Worm (Caenorhabditis elegans) whole organism, L2 larva: Measurements from ENCODE around the gene C31H2.14.
A peak's percentile ranks its signal among the peaks of the same experiment; 100 is the strongest.

Experiments used
- C34F6.9 ChIP-seq: fragments of 150-350 bp; optimal IDR thresholded peaks from 2 replicates; lab custom pipeline; 2014; ENCODE audit warnings: missing biosample characterization, missing genetic modification characterization
- F13H6.1 ChIP-seq: sonication (generic microtip); optimal IDR thresholded peaks from 2 replicates; lab custom pipeline; 2016; ENCODE audit warnings: missing genetic modification characterization, missing compliant biosample characterization
- R02D3.7 ChIP-seq: fragments of 150-350 bp; optimal IDR thresholded peaks from 2 replicates; lab custom pipeline; 2014; ENCODE audit warnings: missing biosample characterization, missing genetic modification characterization
- Y55F3AM.14 ChIP-seq: fragments of 200-800 bp; sonication (Bioruptor generic); optimal IDR thresholded peaks from 2 replicates; lab custom pipeline; 2018; ENCODE audit warnings: mild to moderate bottlenecking, missing genetic modification characterization, missing compliant biosample characterization
- ZK546.5 ChIP-seq: sonication (generic microtip); optimal IDR thresholded peaks from 2 replicates; lab custom pipeline; 2017; ENCODE audit warnings: missing biosample characterization, missing genetic modification characterization
- aly-2 ChIP-seq: fragments of 150-350 bp; optimal IDR thresholded peaks from 2 replicates; lab custom pipeline; 2014; ENCODE audit warnings: missing biosample characterization, missing genetic modification characterization
- ama-1 ChIP-seq: fragments of 150-350 bp; optimal IDR thresholded peaks from 2 replicates; lab custom pipeline; 2018; ENCODE audit warnings: inconsistent platforms
- blmp-1 ChIP-seq: sonication (generic microtip); optimal IDR thresholded peaks from 2 replicates; lab custom pipeline; 2017; ENCODE audit warnings: missing genetic modification characterization, mild to moderate bottlenecking, missing compliant biosample characterization, antibody characterized with exemption, moderate library complexity; ENCODE audit not compliant: insufficient read depth
- ceh-16 ChIP-seq: fragments of 150-350 bp; optimal IDR thresholded peaks from 2 replicates; lab custom pipeline; 2014; ENCODE audit warnings: missing biosample characterization, missing genetic modification characterization
- ceh-82 ChIP-seq: fragments of 150-350 bp; optimal IDR thresholded peaks from 2 replicates; lab custom pipeline; 2014; ENCODE audit warnings: missing biosample characterization, missing genetic modification characterization
- crh-2 ChIP-seq: sonication (generic microtip); optimal IDR thresholded peaks from 2 replicates; lab custom pipeline; 2017; ENCODE audit warnings: missing biosample characterization, missing genetic modification characterization
- egl-27 ChIP-seq: sonication (generic microtip); optimal IDR thresholded peaks from 3 replicates; lab custom pipeline; 2017; ENCODE audit warnings: missing biosample characterization, missing genetic modification reagents, missing genetic modification characterization
- elt-1 ChIP-seq: fragments of 150-350 bp; optimal IDR thresholded peaks from 2 replicates; lab custom pipeline; 2014; ENCODE audit warnings: missing biosample characterization, missing genetic modification characterization
- elt-3 ChIP-seq: sonication (generic microtip); optimal IDR thresholded peaks from 2 replicates; lab custom pipeline; 2017; ENCODE audit warnings: missing biosample characterization, missing genetic modification characterization
- fos-1 ChIP-seq: fragments of 150-350 bp; optimal IDR thresholded peaks from 2 replicates; lab custom pipeline; 2014; ENCODE audit warnings: missing biosample characterization, missing genetic modification characterization
- gmeb-1 ChIP-seq: fragments of 150-350 bp; optimal IDR thresholded peaks from 2 replicates; lab custom pipeline; 2014; ENCODE audit warnings: missing biosample characterization, missing genetic modification characterization
- lin-13 ChIP-seq: fragments of 150-350 bp; optimal IDR thresholded peaks from 2 replicates; lab custom pipeline; 2014; ENCODE audit warnings: missing biosample characterization, missing genetic modification reagents, missing genetic modification characterization
- lin-39 ChIP-seq: fragments of 150-350 bp; optimal IDR thresholded peaks from 2 replicates; lab custom pipeline; 2014; ENCODE audit warnings: missing biosample characterization, missing genetic modification reagents, missing genetic modification characterization
- lsy-2 ChIP-seq, 2 experiments: fragments of 150-350 bp in 1 of 2; sonication (generic microtip) in 1 of 2; optimal IDR thresholded peaks; 2 replicates each; lab custom pipeline; 2014 to 2017; ENCODE audit warnings: missing biosample characterization in 2 of 2, missing genetic modification characterization in 2 of 2
- mab-5 ChIP-seq: fragments of 150-350 bp; optimal IDR thresholded peaks from 2 replicates; lab custom pipeline; 2014; ENCODE audit warnings: missing biosample characterization, missing genetic modification characterization
- mbf-1 ChIP-seq: sonication (generic microtip); optimal IDR thresholded peaks from 2 replicates; lab custom pipeline; 2017; ENCODE audit warnings: missing biosample characterization, missing genetic modification characterization
- mdl-1 ChIP-seq, 2 experiments: fragments of 150-350 bp in 1 of 2; sonication (generic microtip) in 1 of 2; optimal IDR thresholded peaks; 2 replicates each; lab custom pipeline; 2017; ENCODE audit warnings: missing biosample characterization in 2 of 2, missing genetic modification characterization in 2 of 2
- nhr-10 ChIP-seq: sonication (generic microtip); optimal IDR thresholded peaks from 2 replicates; lab custom pipeline; 2017; ENCODE audit warnings: missing biosample characterization, missing genetic modification characterization
- nhr-11 ChIP-seq: fragments of 150-350 bp; optimal IDR thresholded peaks from 2 replicates; lab custom pipeline; 2014; ENCODE audit warnings: missing biosample characterization, missing genetic modification characterization
- nhr-129 ChIP-seq: fragments of 150-350 bp; optimal IDR thresholded peaks from 2 replicates; lab custom pipeline; 2014; ENCODE audit warnings: missing biosample characterization, missing genetic modification characterization
- nhr-21 ChIP-seq: fragments of 150-350 bp; optimal IDR thresholded peaks from 2 replicates; lab custom pipeline; 2014; ENCODE audit warnings: missing biosample characterization, missing genetic modification characterization
- nhr-23 ChIP-seq: fragments of 150-350 bp; optimal IDR thresholded peaks from 2 replicates; lab custom pipeline; 2014; ENCODE audit warnings: missing biosample characterization, missing genetic modification reagents, missing genetic modification characterization
- nhr-237 ChIP-seq: fragments of 150-350 bp; optimal IDR thresholded peaks from 2 replicates; lab custom pipeline; 2014; ENCODE audit warnings: missing biosample characterization, missing genetic modification characterization
- nhr-25 ChIP-seq: fragments of 150-350 bp; sonication (generic microtip); optimal IDR thresholded peaks from 3 replicates; lab custom pipeline; 2014; ENCODE audit warnings: missing biosample characterization, missing genetic modification characterization
- nhr-6 ChIP-seq: fragments of 150-350 bp; optimal IDR thresholded peaks from 2 replicates; lab custom pipeline; 2014; ENCODE audit warnings: missing biosample characterization, missing genetic modification characterization
- nhr-77 ChIP-seq: fragments of 150-350 bp; optimal IDR thresholded peaks from 2 replicates; lab custom pipeline; 2014; ENCODE audit warnings: missing biosample characterization, missing genetic modification characterization
- peb-1 ChIP-seq: fragments of 150-350 bp; optimal IDR thresholded peaks from 2 replicates; lab custom pipeline; 2014; ENCODE audit warnings: missing biosample characterization, missing genetic modification characterization
- sem-4 ChIP-seq: fragments of 150-350 bp; optimal IDR thresholded peaks from 2 replicates; lab custom pipeline; 2014; ENCODE audit warnings: missing biosample characterization, missing genetic modification reagents, missing genetic modification characterization
- skn-1 ChIP-seq: sonication (generic microtip); optimal IDR thresholded peaks from 2 replicates; lab custom pipeline; 2017; ENCODE audit warnings: missing biosample characterization, missing genetic modification characterization
- sma-3 ChIP-seq: sonication (generic microtip); optimal IDR thresholded peaks from 2 replicates; lab custom pipeline; 2016; ENCODE audit warnings: missing genetic modification reagents, missing genetic modification characterization, missing compliant biosample characterization
- sma-9 ChIP-seq, 2 experiments: fragments of 150-350 bp in 1 of 2; sonication (generic microtip) in 1 of 2; optimal IDR thresholded peaks; 2 replicates each; lab custom pipeline; 2014 to 2016; ENCODE audit warnings: missing genetic modification characterization in 2 of 2, mild to moderate bottlenecking in 1 of 2, missing biosample characterization in 1 of 2, missing compliant biosample characterization in 1 of 2, missing genetic modification reagents in 1 of 2, moderate library complexity in 1 of 2
- snpc-4 ChIP-seq: fragments of 150-350 bp; optimal IDR thresholded peaks from 2 replicates; lab custom pipeline; 2014; ENCODE audit warnings: missing biosample characterization, missing genetic modification characterization
- unc-39 ChIP-seq: fragments of 150-350 bp; optimal IDR thresholded peaks from 2 replicates; lab custom pipeline; 2014; ENCODE audit warnings: missing biosample characterization, missing genetic modification characterization
- unc-55 ChIP-seq: fragments of 150-350 bp; sonication (generic microtip); optimal IDR thresholded peaks from 3 replicates; lab custom pipeline; 2014; ENCODE audit warnings: missing biosample characterization, missing genetic modification reagents, missing genetic modification characterization
- unc-62 ChIP-seq: fragments of 150-350 bp; optimal IDR thresholded peaks from 2 replicates; lab custom pipeline; 2014; ENCODE audit warnings: missing biosample characterization, missing genetic modification reagents, missing genetic modification characterization
- zag-1 ChIP-seq: fragments of 150-350 bp; optimal IDR thresholded peaks from 2 replicates; lab custom pipeline; 2014; ENCODE audit warnings: missing biosample characterization, missing genetic modification characterization
- ztf-1 ChIP-seq: fragments of 200-800 bp; sonication (Bioruptor generic); conservative IDR thresholded peaks from 2 replicates; pipeline ENCODE4 v1.3.6; 2022; ENCODE audit warnings: missing genetic modification characterization, missing compliant biosample characterization
- ztf-11 ChIP-seq: sonication (generic microtip); optimal IDR thresholded peaks from 2 replicates; lab custom pipeline; 2017; ENCODE audit warnings: missing biosample characterization, missing genetic modification characterization
- ztf-4 ChIP-seq: fragments of 150-350 bp; optimal IDR thresholded peaks from 2 replicates; lab custom pipeline; 2014; ENCODE audit warnings: missing biosample characterization, missing genetic modification characterization

The C31H2.14 gene

ce11 chrX:5119246-5119645 is 28.8 kb upstream of the C31H2.14 start (continued):
- TF ChIP-seq ztf-1 (GFP tag; lab: Robert Waterston, UW) (no peak), blmp-1 (tag; lab: Kevin White, UChicago) (peak; percentile 72), nhr-6 (tag; lab: Kevin White, UChicago) (no peak), nhr-11 (no peak), nhr-21 (peak; percentile 76), aly-2 (tag; lab: Kevin White, UChicago) (no peak), ztf-11 (tag; lab: Kevin White, UChicago) (no peak)

- no peak for TF ChIP-seq nhr-77 (tag; lab: Kevin White, UChicago)
- TF ChIP-seq gmeb-1 (tag; lab: Kevin White, UChicago), result no peak
- TF ChIP-seq fos-1, result no peak
- TF ChIP-seq unc-62 (GFP tag; lab: Kevin White, UChicago), result no peak
- TF ChIP-seq nhr-23, result no peak
- no peak for TF ChIP-seq blmp-1 (tag; lab: Kevin White, UChicago)
- TF ChIP-seq skn-1 (tag; lab: Kevin White, UChicago), result no peak
- TF ChIP-seq ztf-1 (GFP tag; lab: Robert Waterston, UW), result no peak
- no peak for TF ChIP-seq peb-1 (tag; lab: Kevin White, UChicago)
- TF ChIP-seq mab-5, result no peak
- no peak for TF ChIP-seq nhr-25 (tag; lab: Kevin White, UChicago)
- no peak for TF ChIP-seq R02D3.7 (tag; lab: Kevin White, UChicago)
- TF ChIP-seq, all 48 proteins: peak for 0
These were observed 28.3 kb upstream of the C31H2.14 start for ce11 chrX:5119686-5120085.

DNA sequence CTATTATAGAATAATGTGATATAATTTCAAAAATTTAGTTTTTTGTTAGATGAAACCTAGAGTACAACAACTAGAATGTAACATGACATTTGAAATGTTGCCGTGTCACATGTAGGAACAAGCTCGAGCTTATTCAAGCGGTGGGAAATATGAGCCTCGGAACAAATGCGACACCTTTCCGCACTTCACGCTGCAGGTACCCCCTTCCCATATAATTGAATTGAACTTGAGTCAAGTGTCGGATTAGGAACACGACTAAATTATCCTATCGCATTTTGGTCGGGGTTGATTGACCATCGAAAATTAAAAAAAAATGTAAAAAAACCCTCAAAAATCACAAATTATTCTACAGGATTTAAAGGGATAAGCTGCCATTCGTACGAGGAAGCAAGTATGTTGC is 27.8 kb upstream of the C31H2.14 start:
- TF ChIP-seq sma-9 (GFP tag; optimal IDR thresholded peaks at IDR 0.05; lab: Kevin White, UChicago) (no peak), sma-9 (tag; optimal IDR thresholded peaks at IDR 0.05; lab: Kevin White, UChicago) (no peak), gmeb-1 (tag; lab: Kevin White, UChicago) (no peak), ZK546.5 (tag; lab: Kevin White, UChicago) (no peak), unc-55 (GFP tag; lab: Kevin White, UChicago) (no peak), nhr-129 (no peak), nhr-77 (tag; lab: Kevin White, UChicago) (no peak), ztf-11 (tag; lab: Kevin White, UChicago) (no peak), crh-2 (tag; lab: Kevin White, UChicago) (no peak), lin-39 (tag; lab: Kevin White, UChicago) (no peak), skn-1 (tag; lab: Kevin White, UChicago) (no peak), mbf-1 (no peak), nhr-21 (no peak), fos-1 (no peak), elt-3 (tag; lab: Kevin White, UChicago) (no peak), lin-13 (GFP tag; lab: Kevin White, UChicago) (no peak), F13H6.1 (tag; lab: Kevin White, UChicago) (no peak), elt-1 (tag; lab: Kevin White, UChicago) (no peak), nhr-237 (tag; lab: Kevin White, UChicago) (no peak)
- TF ChIP-seq, all 48 proteins: peak for 0

ce11 chrX:5120807-5121206 is 27.2 kb upstream of the C31H2.14 start:
- no peak for TF ChIP-seq lin-39 (tag; lab: Kevin White, UChicago)
- TF ChIP-seq nhr-129, result peak; percentile 29

DNA sequence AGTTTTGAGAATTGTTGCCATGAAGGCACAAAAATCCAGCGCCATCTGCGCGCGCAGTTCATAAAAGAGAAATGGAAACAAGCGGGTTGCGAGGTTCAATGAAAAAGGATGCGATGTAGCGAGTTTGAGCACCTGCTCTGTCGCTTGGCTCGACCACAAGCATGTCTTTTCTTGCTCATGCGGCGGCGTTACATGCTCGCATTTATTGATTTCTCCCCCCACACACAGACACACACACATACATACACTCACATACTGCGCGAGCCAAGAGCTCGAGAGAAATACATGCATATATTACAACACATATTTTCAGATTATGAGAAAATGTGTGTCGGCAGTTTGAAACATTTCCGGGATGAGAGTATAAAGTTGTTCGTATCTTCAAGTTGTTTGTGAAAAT is 26.2 kb upstream of the C31H2.14 start:
- TF ChIP-seq zag-1 (tag; lab: Kevin White, UChicago), result no peak
- TF ChIP-seq C34F6.9 (tag; lab: Kevin White, UChicago), result peak; percentile 29
- TF ChIP-seq ceh-82, result no peak
- TF ChIP-seq Y55F3AM.14 (GFP tag; lab: Kevin White, UChicago), result no peak
- no peak for TF ChIP-seq ama-1 (lab: Kevin White, UChicago)
- peak; percentile 21 for TF ChIP-seq fos-1
- TF ChIP-seq aly-2 (tag; lab: Kevin White, UChicago), result no peak
- TF ChIP-seq ztf-4 (tag; lab: Kevin White, UChicago), result no peak
- no peak for TF ChIP-seq sem-4 (tag; lab: Kevin White, UChicago)
- TF ChIP-seq mdl-1 (tag; optimal IDR thresholded peaks at IDR 0.05; lab: Kevin White, UChicago), result no peak
- peak; percentile 41 for TF ChIP-seq nhr-129
- no peak for TF ChIP-seq nhr-10
- no peak for TF ChIP-seq egl-27 (tag; lab: Kevin White, UChicago)
- peak in 1 of 2 experiments; percentile 17 for TF ChIP-seq lsy-2 (tag; optimal IDR thresholded peaks at IDR 0.05; lab: Kevin White, UChicago)
- no peak for TF ChIP-seq snpc-4 (tag; lab: Kevin White, UChicago)
- TF ChIP-seq ceh-16, result no peak
- TF ChIP-seq nhr-11, result no peak
- TF ChIP-seq peb-1 (tag; lab: Kevin White, UChicago), result no peak
- TF ChIP-seq unc-62 (GFP tag; lab: Kevin White, UChicago), result no peak
- TF ChIP-seq unc-55 (GFP tag; lab: Kevin White, UChicago), result peak; percentile 66
- no peak for TF ChIP-seq lin-13 (GFP tag; lab: Kevin White, UChicago)
- TF ChIP-seq nhr-21, result no peak
- no peak for TF ChIP-seq nhr-23
- TF ChIP-seq skn-1 (tag; lab: Kevin White, UChicago), result no peak
- TF ChIP-seq nhr-6 (tag; lab: Kevin White, UChicago), result no peak
- TF ChIP-seq unc-39 (tag; lab: Kevin White, UChicago), result no peak
- no peak for TF ChIP-seq R02D3.7 (tag; lab: Kevin White, UChicago)
- TF ChIP-seq nhr-237 (tag; lab: Kevin White, UChicago), result no peak
- TF ChIP-seq gmeb-1 (tag; lab: Kevin White, UChicago), result no peak
- no peak for TF ChIP-seq sma-3 (GFP tag; lab: Kevin White, UChicago)
